Fruit fly (Drosophila melanogaster) whole organism: ENCODE data around the gene Ptpmeg2.

Source experiments
- pan ChIP-seq: fragments of >200 bp; optimal IDR thresholded peaks from 2 replicates; lab custom pipeline; 2017
- usp ChIP-seq: fragments of >200 bp; optimal IDR thresholded peaks from 2 replicates; lab custom pipeline; 2017; ENCODE audit warnings: missing biosample characterization, missing genetic modification characterization, mixed read lengths

DNA sequence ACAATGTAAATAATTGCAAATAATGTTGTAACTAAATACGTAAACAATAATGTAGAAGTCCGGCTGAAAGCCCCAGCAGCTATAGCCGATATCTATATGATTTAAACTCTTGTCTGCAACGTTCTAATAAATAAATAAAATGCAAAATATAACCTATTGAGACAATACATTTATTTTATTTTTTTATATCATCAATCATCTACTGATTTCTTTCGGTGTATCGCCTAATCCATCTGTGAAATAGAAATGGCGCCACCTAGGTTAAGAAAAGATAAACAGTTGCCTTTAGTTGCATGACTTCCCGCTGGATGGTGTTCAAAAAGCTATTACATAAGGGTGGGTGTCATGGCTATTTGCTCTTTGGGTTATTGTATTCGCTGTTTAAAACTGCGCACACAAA is 28.7 kb upstream of the Ptpmeg2 start:
- TF ChIP-seq usp (GFP tag; lab: Kevin White, UChicago), result no peak
- no peak for TF ChIP-seq pan (lab: Kevin White, UChicago)
